Worm (Caenorhabditis elegans) whole organism, mixed stage, embryonic: ENCODE measurements around the gene F21D5.7.

Experiments used
- blmp-1 ChIP-seq: fragments of 150-350 bp; optimal IDR thresholded peaks from 2 replicates; lab custom pipeline; 2014; ENCODE audit warnings: missing biosample characterization, missing genetic modification characterization
- ceh-83 ChIP-seq: fragments of 200-800 bp; sonication (Bioruptor generic); optimal IDR thresholded peaks from 2 replicates; lab custom pipeline; 2018; ENCODE audit warnings: mild to moderate bottlenecking, missing genetic modification characterization, missing compliant biosample characterization
- lin-13 ChIP-seq: fragments of 150-350 bp; optimal IDR thresholded peaks from 2 replicates; lab custom pipeline; 2014; ENCODE audit warnings: missing biosample characterization, missing genetic modification characterization
- lsy-2 ChIP-seq: fragments of 150-350 bp; optimal IDR thresholded peaks from 2 replicates; lab custom pipeline; 2014; ENCODE audit warnings: missing biosample characterization, missing genetic modification characterization
- mab-5 ChIP-seq: fragments of 150-350 bp; optimal IDR thresholded peaks from 2 replicates; lab custom pipeline; 2014; ENCODE audit warnings: missing biosample characterization, missing genetic modification characterization
- nhr-28 ChIP-seq: fragments of 150-350 bp; optimal IDR thresholded peaks from 2 replicates; lab custom pipeline; 2014; ENCODE audit warnings: missing biosample characterization, missing genetic modification characterization
- nhr-76 ChIP-seq: sonication (generic microtip); optimal IDR thresholded peaks from 2 replicates; lab custom pipeline; 2017; ENCODE audit warnings: missing biosample characterization, missing genetic modification characterization
- pha-4 ChIP-seq: fragments of 150-350 bp; optimal IDR thresholded peaks from 2 replicates; lab custom pipeline; 2018; ENCODE audit warnings: missing biosample characterization, missing genetic modification reagents, missing genetic modification characterization
- sem-2 ChIP-seq: fragments of 200-800 bp; sonication (Bioruptor generic); optimal IDR thresholded peaks from 2 replicates; lab custom pipeline; 2018; ENCODE audit warnings: mild to moderate bottlenecking, missing genetic modification characterization, missing compliant biosample characterization
- snpc-4 ChIP-seq: fragments of 150-350 bp; optimal IDR thresholded peaks from 2 replicates; lab custom pipeline; 2014; ENCODE audit warnings: missing biosample characterization, missing genetic modification characterization
- unc-39 ChIP-seq: fragments of 150-350 bp; optimal IDR thresholded peaks from 2 replicates; lab custom pipeline; 2014; ENCODE audit warnings: missing biosample characterization, missing genetic modification characterization
- unc-62 ChIP-seq: fragments of 150-350 bp; optimal IDR thresholded peaks from 2 replicates; lab custom pipeline; 2014; ENCODE audit warnings: missing biosample characterization, missing genetic modification reagents, missing genetic modification characterization
- ztf-11 ChIP-seq: fragments of 150-350 bp; optimal IDR thresholded peaks from 2 replicates; lab custom pipeline; 2014; ENCODE audit warnings: missing biosample characterization, missing genetic modification characterization

ce11 chrIV:8739294-8739693 lies 4.2 kb downstream of the F21D5.7 start, which contains the start of gene F21D5.5:
- no peak for TF ChIP-seq blmp-1 (tag; lab: Kevin White, UChicago)
- TF ChIP-seq unc-62 (GFP tag; lab: Kevin White, UChicago) = no peak
- no peak for TF ChIP-seq nhr-28 (tag; lab: Kevin White, UChicago)
- no peak for TF ChIP-seq lsy-2 (tag; lab: Kevin White, UChicago)
- no peak for TF ChIP-seq pha-4 (tag; lab: Kevin White, UChicago)
- TF ChIP-seq lin-13 (tag; lab: Kevin White, UChicago) = no peak
- no peak for TF ChIP-seq sem-2 (GFP tag; lab: Kevin White, UChicago)
- no peak for TF ChIP-seq ceh-83 (GFP tag; lab: Kevin White, UChicago)
- TF ChIP-seq ztf-11 (tag; lab: Kevin White, UChicago) = no peak
- TF ChIP-seq nhr-76 (tag; lab: Kevin White, UChicago) = no peak
- TF ChIP-seq mab-5 (tag; lab: Kevin White, UChicago) = no peak
- no peak for TF ChIP-seq unc-39 (tag; lab: Kevin White, UChicago)
- TF ChIP-seq snpc-4 (tag; lab: Kevin White, UChicago) = no peak
